Worm (Caenorhabditis elegans): ENCODE results near the gene F53F4.4.

- TF ChIP-seq sptf-1 (tag; optimal IDR thresholded peaks at IDR 0.05) (no peak), lsy-2 (tag; optimal IDR thresholded peaks at IDR 0.05) (no peak), unc-39 (tag; optimal IDR thresholded peaks at IDR 0.05) (no peak), M03D4.4 (tag; optimal IDR thresholded peaks at IDR 0.05) (no peak), elt-1 (tag; optimal IDR thresholded peaks at IDR 0.05; ENCODE audit: borderline replicate concordance, insufficient read depth) (no peak), bed-3 (GFP tag; optimal IDR thresholded peaks at IDR 0.05) (no peak), unc-120 (tag; optimal IDR thresholded peaks at IDR 0.05; ENCODE audit: poor library complexity, severe bottlenecking) (no peak)
Measured at ce11 chrV:13578637-13579036, 14.5 kb upstream of the F53F4.4 start, which contains the start of gene C50B8.6.

All from whole organism, mixed stage, embryonic.